Worm (Caenorhabditis elegans): ENCODE data around the gene C33H5.2.

DNA sequence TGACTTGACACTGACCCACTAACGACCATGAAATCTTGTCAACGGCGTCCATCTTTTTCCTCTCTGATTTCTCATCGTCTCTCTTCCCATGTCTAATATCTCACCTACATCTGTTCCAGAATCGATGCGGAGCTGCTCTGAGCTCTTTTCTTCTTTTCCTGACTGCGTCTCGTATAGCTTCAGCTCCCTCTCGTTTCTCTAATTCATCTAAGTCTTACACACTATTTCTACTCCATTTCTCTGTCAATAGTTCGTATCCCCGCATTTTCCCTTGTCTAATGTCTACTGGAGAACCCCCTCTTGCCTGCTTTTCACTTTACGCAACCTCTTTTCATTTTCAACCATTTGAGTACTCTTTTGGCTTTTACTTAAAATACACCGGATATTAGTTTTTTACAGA lies 13.0 kb downstream of the C33H5.2 start, which contains the start of gene ric-3:
- TF ChIP-seq him-1 (tag; optimal IDR thresholded peaks at IDR 0.05) (no peak), dao-5 (tag; optimal IDR thresholded peaks at IDR 0.05) (no peak)

Measured in whole organism, L4/young adult.